Worm (Caenorhabditis elegans) whole organism, L1 larva: ENCODE measurements around the gene C06C3.7.

ENCODE experiments used
- C04F5.9 ChIP-seq: sonication (generic microtip); optimal IDR thresholded peaks from 2 replicates; lab custom pipeline; 2016; ENCODE audit warnings: missing genetic modification characterization, missing compliant biosample characterization
- C16A3.4 ChIP-seq: fragments of 150-350 bp; optimal IDR thresholded peaks from 2 replicates; lab custom pipeline; 2014; ENCODE audit warnings: missing biosample characterization, missing genetic modification characterization
- aha-1 ChIP-seq: fragments of 150-350 bp; optimal IDR thresholded peaks from 2 replicates; lab custom pipeline; 2014; ENCODE audit warnings: missing biosample characterization, missing genetic modification characterization
- ama-1 ChIP-seq: fragments of 150-350 bp; optimal IDR thresholded peaks from 2 replicates; lab custom pipeline; 2014
- blmp-1 ChIP-seq: fragments of 150-350 bp; optimal IDR thresholded peaks from 2 replicates; lab custom pipeline; 2014; ENCODE audit warnings: missing biosample characterization, missing genetic modification characterization
- ceh-63 ChIP-seq: fragments of 200-800 bp; sonication (Bioruptor generic); optimal IDR thresholded peaks from 2 replicates; lab custom pipeline; 2018; ENCODE audit warnings: mild to moderate bottlenecking, missing genetic modification characterization, missing compliant biosample characterization
- ceh-8 ChIP-seq: fragments of 200-800 bp; sonication (Bioruptor generic); optimal IDR thresholded peaks from 2 replicates; lab custom pipeline; 2018; ENCODE audit warnings: mild to moderate bottlenecking, missing genetic modification characterization, moderate library complexity, missing compliant biosample characterization
- ceh-82 ChIP-seq, 3 experiments: fragments of 150-350 bp in 1 of 3; sonication (generic microtip) in 2 of 3; optimal IDR thresholded peaks; 2 replicates each; lab custom pipeline; 2014 to 2017; ENCODE audit warnings: missing biosample characterization in 3 of 3, missing genetic modification characterization in 3 of 3
- ceh-88 ChIP-seq: fragments of 200-800 bp; sonication (Bioruptor generic); IDR thresholded peaks from 2 replicates; pipeline ENCODE4 v1.3.6; 2022; ENCODE audit warnings: missing genetic modification characterization, missing compliant biosample characterization
- ceh-90 ChIP-seq: sonication (generic microtip); optimal IDR thresholded peaks from 2 replicates; lab custom pipeline; 2016; ENCODE audit warnings: missing genetic modification characterization, missing compliant biosample characterization
- ces-1 ChIP-seq: fragments of 150-350 bp; optimal IDR thresholded peaks from 2 replicates; lab custom pipeline; 2014; ENCODE audit warnings: missing biosample characterization, missing genetic modification reagents, missing genetic modification characterization
- dpl-1 ChIP-seq, 3 experiments: fragments of 150-350 bp in 2 of 3; sonication (generic microtip) in 1 of 3; optimal IDR thresholded peaks; 2 replicates each; lab custom pipeline; 2014 to 2017; ENCODE audit warnings: missing biosample characterization in 3 of 3, missing genetic modification characterization in 3 of 3, missing genetic modification reagents in 3 of 3
- dsc-1 ChIP-seq: sonication (generic microtip); optimal IDR thresholded peaks from 2 replicates; lab custom pipeline; 2016; ENCODE audit warnings: mild to moderate bottlenecking, missing genetic modification characterization, missing compliant biosample characterization
- efl-1 ChIP-seq, 4 experiments: fragments of 150-350 bp; optimal IDR thresholded peaks in 3 of 4; peaks in 1 of 4; 1 replicate in 1 of 4; 2 replicates in 3 of 4; lab custom pipeline; 2014; ENCODE audit warnings: missing biosample characterization in 2 of 4, missing genetic modification characterization in 2 of 4, missing genetic modification reagents in 2 of 4
- egl-13 ChIP-seq: sonication (generic microtip); optimal IDR thresholded peaks from 2 replicates; lab custom pipeline; 2016; ENCODE audit warnings: missing genotype, missing genetic modification reagents, missing genetic modification characterization, missing compliant biosample characterization
- elt-2 ChIP-seq: sonication (generic microtip); optimal IDR thresholded peaks from 2 replicates; lab custom pipeline; 2016; ENCODE audit warnings: missing genetic modification characterization, mild to moderate bottlenecking, inconsistent platforms, missing compliant biosample characterization, missing genetic modification reagents
- ets-5 ChIP-seq: fragments of 200-800 bp; sonication (Bioruptor generic); IDR thresholded peaks from 2 replicates; pipeline ENCODE4 v1.3.6; 2022; ENCODE audit warnings: missing genetic modification characterization, missing compliant biosample characterization
- fkh-10 ChIP-seq: sonication (generic microtip); optimal IDR thresholded peaks from 2 replicates; lab custom pipeline; 2017; ENCODE audit warnings: missing biosample characterization, missing genetic modification reagents, missing genetic modification characterization
- fkh-4 ChIP-seq: sonication (generic microtip); optimal IDR thresholded peaks from 2 replicates; lab custom pipeline; 2016; ENCODE audit warnings: missing compliant biosample characterization, missing genetic modification characterization, borderline replicate concordance
- fkh-8 ChIP-seq: sonication (generic microtip); optimal IDR thresholded peaks from 2 replicates; lab custom pipeline; 2016; ENCODE audit warnings: mild to moderate bottlenecking, missing genetic modification characterization, missing compliant biosample characterization
- grh-1 ChIP-seq: fragments of 200-800 bp; sonication (Bioruptor generic); IDR thresholded peaks from 2 replicates; pipeline ENCODE4 v1.3.6; 2022; ENCODE audit warnings: missing genetic modification reagents, missing genetic modification characterization, missing compliant biosample characterization
- hlh-17 ChIP-seq: fragments of 200-800 bp; sonication (Bioruptor generic); optimal IDR thresholded peaks from 2 replicates; lab custom pipeline; 2018; ENCODE audit warnings: missing genetic modification characterization, mild to moderate bottlenecking, missing compliant biosample characterization, moderate library complexity, borderline replicate concordance
- hlh-4 ChIP-seq: sonication (generic microtip); optimal IDR thresholded peaks from 2 replicates; lab custom pipeline; 2016; ENCODE audit warnings: mild to moderate bottlenecking, missing genetic modification characterization, missing compliant biosample characterization
- irx-1 ChIP-seq: sonication (generic microtip); optimal IDR thresholded peaks from 2 replicates; lab custom pipeline; 2016; ENCODE audit warnings: missing genetic modification characterization, missing compliant biosample characterization
- isw-1 ChIP-seq: fragments of 200-800 bp; sonication (Bioruptor generic); IDR thresholded peaks from 2 replicates; pipeline ENCODE4 v1.3.6; 2022; ENCODE audit warnings: missing genetic modification characterization, missing compliant biosample characterization
- jun-1 ChIP-seq: fragments of 150-350 bp; optimal IDR thresholded peaks from 2 replicates; lab custom pipeline; 2014; ENCODE audit warnings: missing biosample characterization, missing genetic modification reagents, missing genetic modification characterization
- lin-13 ChIP-seq: fragments of 150-350 bp; optimal IDR thresholded peaks from 2 replicates; lab custom pipeline; 2014; ENCODE audit warnings: missing biosample characterization, missing genetic modification reagents, missing genetic modification characterization
- lin-35 ChIP-seq, 2 experiments: fragments of 150-350 bp; optimal IDR thresholded peaks; 2 replicates each; lab custom pipeline; 2014; ENCODE audit warnings: missing biosample characterization in 2 of 2, missing genetic modification characterization in 2 of 2, missing genetic modification reagents in 2 of 2
- lsy-2 ChIP-seq, 2 experiments: fragments of 150-350 bp; optimal IDR thresholded peaks; 2 replicates each; lab custom pipeline; 2014; ENCODE audit warnings: missing biosample characterization in 2 of 2, missing genetic modification characterization in 2 of 2
- mdl-1 ChIP-seq, 2 experiments: fragments of 150-350 bp; optimal IDR thresholded peaks; 2 replicates each; lab custom pipeline; 2014 to 2017; ENCODE audit warnings: missing biosample characterization in 2 of 2, missing genetic modification characterization in 2 of 2, inconsistent platforms in 1 of 2
- nhr-11 ChIP-seq: fragments of 150-350 bp; optimal IDR thresholded peaks from 2 replicates; lab custom pipeline; 2014; ENCODE audit warnings: missing biosample characterization, missing genetic modification characterization
- nhr-12 ChIP-seq: sonication (generic microtip); optimal IDR thresholded peaks from 2 replicates; lab custom pipeline; 2017; ENCODE audit warnings: missing biosample characterization, missing genetic modification characterization
- nhr-19 ChIP-seq: fragments of 200-800 bp; sonication (Bioruptor generic); conservative IDR thresholded peaks from 2 replicates; pipeline ENCODE4 v1.3.6; 2022; ENCODE audit warnings: missing genetic modification characterization, missing compliant biosample characterization
- nhr-20 ChIP-seq: sonication (generic microtip); optimal IDR thresholded peaks from 2 replicates; lab custom pipeline; 2016; ENCODE audit warnings: mild to moderate bottlenecking, missing genetic modification characterization, missing compliant biosample characterization
- nhr-237 ChIP-seq: fragments of 150-350 bp; optimal IDR thresholded peaks from 2 replicates; lab custom pipeline; 2014; ENCODE audit warnings: missing biosample characterization, missing genetic modification characterization
- nhr-71 ChIP-seq: sonication (generic microtip); optimal IDR thresholded peaks from 2 replicates; lab custom pipeline; 2016; ENCODE audit warnings: mild to moderate bottlenecking, missing genetic modification characterization, moderate library complexity, missing compliant biosample characterization
- nhr-76 ChIP-seq: sonication (generic microtip); optimal IDR thresholded peaks from 2 replicates; lab custom pipeline; 2017; ENCODE audit warnings: missing biosample characterization, missing genetic modification characterization
- nhr-84 ChIP-seq: sonication (generic microtip); optimal IDR thresholded peaks from 2 replicates; lab custom pipeline; 2017; ENCODE audit warnings: missing biosample characterization, missing genetic modification characterization
- nhr-85 ChIP-seq: sonication (generic microtip); peaks from one replicate; lab custom pipeline; 2016; ENCODE audit warnings: missing genetic modification characterization, inconsistent platforms, missing compliant biosample characterization
- pqm-1 ChIP-seq: sonication (generic microtip); optimal IDR thresholded peaks from 3 replicates; lab custom pipeline; 2017; ENCODE audit warnings: missing biosample characterization, missing genetic modification characterization
- rnt-1 ChIP-seq: sonication (generic microtip); optimal IDR thresholded peaks from 2 replicates; lab custom pipeline; 2016; ENCODE audit warnings: mild to moderate bottlenecking, missing genetic modification characterization, moderate library complexity, missing compliant biosample characterization
- snpc-4 ChIP-seq: fragments of 150-350 bp; optimal IDR thresholded peaks from 2 replicates; lab custom pipeline; 2014; ENCODE audit warnings: missing biosample characterization, missing genetic modification characterization
- snu-23 ChIP-seq: sonication (generic microtip); optimal IDR thresholded peaks from 2 replicates; lab custom pipeline; 2016; ENCODE audit warnings: missing genetic modification characterization, missing compliant biosample characterization
- sptf-1 ChIP-seq: fragments of 150-350 bp; optimal IDR thresholded peaks from 2 replicates; lab custom pipeline; 2014; ENCODE audit warnings: missing biosample characterization, missing genetic modification characterization
- sup-37 ChIP-seq: fragments of 200-800 bp; sonication (Bioruptor generic); optimal IDR thresholded peaks from 2 replicates; lab custom pipeline; 2018; ENCODE audit warnings: mild to moderate bottlenecking, missing genetic modification characterization, missing compliant biosample characterization
- unc-30 ChIP-seq: sonication (generic microtip); optimal IDR thresholded peaks from 2 replicates; lab custom pipeline; 2017; ENCODE audit warnings: missing biosample characterization, missing genetic modification characterization
- unc-86 ChIP-seq: sonication (generic microtip); optimal IDR thresholded peaks from 2 replicates; lab custom pipeline; 2016; ENCODE audit warnings: missing genetic modification characterization, missing compliant biosample characterization
- unc-98 ChIP-seq: fragments of 200-800 bp; sonication (Bioruptor generic); IDR thresholded peaks from 2 replicates; pipeline ENCODE4 v1.3.6; 2022; ENCODE audit warnings: missing genetic modification characterization, missing compliant biosample characterization
- xbp-1 ChIP-seq: sonication (generic microtip); optimal IDR thresholded peaks from 2 replicates; lab custom pipeline; 2016; ENCODE audit warnings: missing genetic modification characterization, missing compliant biosample characterization
- zag-1 ChIP-seq: fragments of 150-350 bp; optimal IDR thresholded peaks from 2 replicates; lab custom pipeline; 2014; ENCODE audit warnings: missing biosample characterization, missing genetic modification characterization
- zip-4 ChIP-seq: fragments of 200-800 bp; sonication (Bioruptor generic); optimal IDR thresholded peaks from 2 replicates; lab custom pipeline; 2018; ENCODE audit warnings: mild to moderate bottlenecking, missing genetic modification characterization, moderate library complexity, missing compliant biosample characterization
- ztf-11 ChIP-seq, 2 experiments: sonication (generic microtip); optimal IDR thresholded peaks; 2 replicates each; lab custom pipeline; 2016 to 2017; ENCODE audit warnings: missing genetic modification characterization in 2 of 2, missing biosample characterization in 1 of 2, missing compliant biosample characterization in 1 of 2
- ztf-4 ChIP-seq: fragments of 150-350 bp; optimal IDR thresholded peaks from 2 replicates; lab custom pipeline; 2014; ENCODE audit warnings: missing biosample characterization, missing genetic modification characterization

C06C3.7 gene

ce11 chrII:9343955-9344354, 41.4 kb upstream of the C06C3.7 start (continued):
- TF ChIP-seq fkh-8 (tag; lab: Kevin White, UChicago) (no peak), elt-2 (tag; lab: Kevin White, UChicago) (no peak), fkh-10 (GFP tag; lab: Kevin White, UChicago) (no peak), mdl-1 (tag; optimal IDR thresholded peaks at IDR 0.05; lab: Kevin White, UChicago) (peak in 1 of 2 experiments; percentile 70), sptf-1 (no peak), snu-23 (GFP tag; lab: Kevin White, UChicago) (peak; percentile 48), zag-1 (no peak), ets-5 (GFP tag; lab: Robert Waterston, UW) (no peak), nhr-237 (tag; lab: Kevin White, UChicago) (no peak), C04F5.9 (tag; lab: Kevin White, UChicago) (no peak), jun-1 (tag; lab: Kevin White, UChicago) (no peak), ceh-63 (GFP tag; lab: Kevin White, UChicago) (no peak), nhr-12 (tag; lab: Kevin White, UChicago) (no peak), nhr-76 (tag; lab: Kevin White, UChicago) (no peak), blmp-1 (tag; lab: Kevin White, UChicago) (peak; percentile 96), C16A3.4 (tag; lab: Kevin White, UChicago) (no peak), ceh-88 (no peak), ceh-8 (GFP tag; lab: Kevin White, UChicago) (no peak), dpl-1 (GFP tag; optimal IDR thresholded peaks at IDR 0.05; lab: Kevin White, UChicago) (peak in 1 of 3 experiments; percentile 10), zip-4 (no peak), ceh-82 (tag; optimal IDR thresholded peaks at IDR 0.05; lab: Kevin White, UChicago) (no peak), ztf-4 (tag; lab: Kevin White, UChicago) (no peak), aha-1 (tag; lab: Kevin White, UChicago) (no peak), isw-1 (GFP tag; lab: Robert Waterston, UW) (no peak), ceh-90 (no peak), unc-98 (GFP tag; lab: Robert Waterston, UW) (no peak), egl-13 (tag; lab: Kevin White, UChicago) (no peak), rnt-1 (tag; lab: Kevin White, UChicago) (no peak), nhr-20 (tag; lab: Kevin White, UChicago) (peak; percentile 80), grh-1 (GFP tag; lab: Robert Waterston, UW) (peak; percentile 38; the same call in 1 of the 2 replicates), lin-35 (GFP tag; optimal IDR thresholded peaks at IDR 0.05; lab: Kevin White, UChicago) (peak in 1 of 2 experiments; percentile 21), snpc-4 (tag; lab: Kevin White, UChicago) (no peak), fkh-4 (no peak), nhr-11 (no peak), unc-86 (tag; lab: Kevin White, UChicago) (no peak), nhr-71 (tag; lab: Kevin White, UChicago) (peak; percentile 70), hlh-17 (no peak), ces-1 (GFP tag; lab: Kevin White, UChicago) (no peak), dsc-1 (tag; lab: Kevin White, UChicago) (no peak), xbp-1 (tag; lab: Kevin White, UChicago) (no peak), lin-13 (GFP tag; lab: Kevin White, UChicago) (no peak)

ce11 chrII:9345116-9345515, 40.2 kb upstream of the C06C3.7 start:
- TF ChIP-seq nhr-19 (GFP tag; lab: Robert Waterston, UW) (0 out of 2 replicates have a peak, but pooled peaks have one; percentile 4), efl-1 (optimal IDR thresholded peaks at IDR 0.05; lab: Kevin White, UChicago) (no peak), efl-1 (GFP tag; optimal IDR thresholded peaks at IDR 0.05 in 1 of 2; lab: Kevin White, UChicago) (no peak), ama-1 (lab: Kevin White, UChicago) (no peak), pqm-1 (tag; lab: Kevin White, UChicago) (no peak), unc-30 (no peak), nhr-237 (tag; lab: Kevin White, UChicago) (no peak), blmp-1 (tag; lab: Kevin White, UChicago) (peak; percentile 91), zag-1 (no peak), hlh-4 (no peak), ztf-11 (tag; optimal IDR thresholded peaks at IDR 0.05; lab: Kevin White, UChicago) (no peak), ces-1 (GFP tag; lab: Kevin White, UChicago) (no peak), nhr-84 (tag; lab: Kevin White, UChicago) (no peak), lsy-2 (tag; optimal IDR thresholded peaks at IDR 0.05; lab: Kevin White, UChicago) (no peak), snu-23 (GFP tag; lab: Kevin White, UChicago) (peak; percentile 27), sup-37 (GFP tag; lab: Kevin White, UChicago) (no peak), ceh-90 (no peak), fkh-8 (tag; lab: Kevin White, UChicago) (no peak), irx-1 (tag; lab: Kevin White, UChicago) (no peak), lin-13 (GFP tag; lab: Kevin White, UChicago) (no peak), nhr-85 (tag; lab: Kevin White, UChicago) (peak; percentile 63), dsc-1 (tag; lab: Kevin White, UChicago) (no peak), xbp-1 (tag; lab: Kevin White, UChicago) (no peak)
